Worm (Caenorhabditis elegans) whole organism, midembryonic: Measurements from ENCODE around the gene kel-8.

Experiments
- flt-1 ChIP-seq: fragments of 200-800 bp; sonication (Bioruptor generic); IDR thresholded peaks from 2 replicates; pipeline ENCODE4 v1.3.6; 2022; ENCODE audit warnings: missing genetic modification characterization, missing compliant biosample characterization
- med-1 ChIP-seq: sonication (generic microtip); optimal IDR thresholded peaks from 2 replicates; lab custom pipeline; 2017; ENCODE audit warnings: missing genetic modification characterization, mild to moderate bottlenecking, missing compliant biosample characterization, antibody characterized with exemption, missing genetic modification reagents; ENCODE audit not compliant: insufficient read depth
- tab-1 ChIP-seq: fragments of 200-800 bp; sonication (Bioruptor generic); IDR thresholded peaks from 2 replicates; pipeline ENCODE4 v1.3.6; 2022; ENCODE audit warnings: missing genetic modification characterization, missing compliant biosample characterization

DNA sequence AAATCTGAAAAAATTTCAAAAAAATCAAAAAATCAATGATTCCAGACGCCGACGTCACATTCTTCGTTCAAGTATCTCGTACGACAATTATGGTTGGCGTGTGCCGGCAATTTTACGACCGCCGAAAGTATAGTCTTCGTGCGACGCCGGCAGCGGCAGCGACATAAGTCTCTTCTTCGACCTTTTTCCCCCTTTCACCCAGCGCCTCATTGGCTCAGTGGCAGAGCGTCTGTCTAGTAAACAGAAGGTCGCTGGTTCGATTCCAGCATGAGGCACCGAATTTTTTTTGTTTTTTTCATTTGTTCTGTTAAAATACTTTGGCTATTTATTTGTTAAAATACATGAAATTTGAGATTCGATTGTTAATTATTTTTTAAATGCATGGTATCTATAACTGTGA, 2.6 kb downstream of the kel-8 start:
- TF ChIP-seq flt-1 (GFP tag; lab: Robert Waterston, UW) (peak; percentile 86), med-1 (peak; percentile 45), tab-1 (GFP tag; lab: Robert Waterston, UW) (peak; percentile 86)
